Worm (Caenorhabditis elegans) whole organism, L4 larva: ENCODE data around the gene T27A1.2.

Experiments used
- D1046.2 ChIP-seq: fragments of 200-800 bp; sonication (Bioruptor generic); IDR thresholded peaks from 2 replicates; pipeline ENCODE4 v1.3.6; 2022; ENCODE audit warnings: missing genetic modification characterization, missing compliant biosample characterization
- F10B5.3 ChIP-seq: sonication (generic microtip); optimal IDR thresholded peaks from 2 replicates; lab custom pipeline; 2016; ENCODE audit warnings: mild to moderate bottlenecking, missing genetic modification characterization, missing compliant biosample characterization
- F37D6.2 ChIP-seq: sonication (generic microtip); optimal IDR thresholded peaks from 2 replicates; lab custom pipeline; 2016; ENCODE audit warnings: mild to moderate bottlenecking, missing genetic modification characterization, missing compliant biosample characterization
- F44E2.7 ChIP-seq: fragments of 200-800 bp; sonication (Bioruptor generic); IDR thresholded peaks from 2 replicates; pipeline ENCODE4 v2.1.2; 2022; ENCODE audit warnings: missing genetic modification characterization, missing compliant biosample characterization
- T20F7.1 ChIP-seq: fragments of 200-800 bp; sonication (Bioruptor generic); optimal IDR thresholded peaks from 2 replicates; lab custom pipeline; 2018; ENCODE audit warnings: mild to moderate bottlenecking, missing genetic modification characterization, missing compliant biosample characterization
- T26A8.4 ChIP-seq: fragments of 200-800 bp; sonication (Bioruptor generic); IDR thresholded peaks from 2 replicates; pipeline ENCODE4 v1.3.6; 2022; ENCODE audit warnings: missing genetic modification characterization, missing compliant biosample characterization
- Y105C5A.15 ChIP-seq: fragments of 200-800 bp; sonication (Bioruptor generic); IDR thresholded peaks from 2 replicates; pipeline ENCODE4 v1.3.6; 2022; ENCODE audit warnings: missing genetic modification characterization, missing compliant biosample characterization
- Y5F2A.4 ChIP-seq: fragments of 200-800 bp; sonication (Bioruptor generic); optimal IDR thresholded peaks from 2 replicates; lab custom pipeline; 2018; ENCODE audit warnings: mild to moderate bottlenecking, missing genetic modification characterization, missing compliant biosample characterization
- ZK337.2 ChIP-seq: fragments of 200-800 bp; sonication (Bioruptor generic); IDR thresholded peaks from 2 replicates; pipeline ENCODE4 v1.3.6; 2022; ENCODE audit warnings: missing genetic modification reagents, missing genetic modification characterization, missing compliant biosample characterization
- ZK546.5 ChIP-seq, 2 experiments: sonication (generic microtip); optimal IDR thresholded peaks; 2 replicates each; lab custom pipeline; 2017; ENCODE audit warnings: missing biosample characterization in 2 of 2, missing genetic modification characterization in 2 of 2
- aha-1 ChIP-seq: fragments of 150-350 bp; peaks from one replicate; lab custom pipeline; 2014; ENCODE audit warnings: missing biosample characterization, missing genetic modification characterization
- ama-1 ChIP-seq: fragments of 150-350 bp; optimal IDR thresholded peaks from 2 replicates; lab custom pipeline; 2014; ENCODE audit warnings: inconsistent platforms, mixed read lengths
- arid-1 ChIP-seq: fragments of 200-800 bp; sonication (Bioruptor generic); conservative IDR thresholded peaks from 2 replicates; pipeline ENCODE4 v1.3.6; 2022; ENCODE audit warnings: missing genetic modification reagents, missing genetic modification characterization, missing compliant biosample characterization
- ceh-62 ChIP-seq: sonication (generic microtip); optimal IDR thresholded peaks from 2 replicates; lab custom pipeline; 2017; ENCODE audit warnings: missing biosample characterization, missing genetic modification characterization
- ceh-82 ChIP-seq: sonication (generic microtip); optimal IDR thresholded peaks from 2 replicates; lab custom pipeline; 2017; ENCODE audit warnings: missing biosample characterization, missing genetic modification characterization
- cey-2 ChIP-seq: sonication (generic microtip); optimal IDR thresholded peaks from 3 replicates; lab custom pipeline; 2017; ENCODE audit warnings: missing genetic modification characterization, mild to moderate bottlenecking, missing compliant biosample characterization, antibody characterized with exemption, borderline replicate concordance; ENCODE audit not compliant: insufficient read depth
- ctbp-1 ChIP-seq: fragments of 200-800 bp; sonication (Bioruptor generic); IDR thresholded peaks from 2 replicates; pipeline ENCODE4 v1.3.6; 2022; ENCODE audit warnings: missing genetic modification reagents, missing genetic modification characterization, missing compliant biosample characterization
- daf-19 ChIP-seq: fragments of 200-800 bp; sonication (Bioruptor generic); conservative IDR thresholded peaks from 2 replicates; pipeline ENCODE4 v1.3.6; 2022; ENCODE audit warnings: missing genetic modification characterization, missing compliant biosample characterization
- dmd-6 ChIP-seq: fragments of 200-800 bp; sonication (Bioruptor generic); IDR thresholded peaks from 2 replicates; pipeline ENCODE4 v1.3.6; 2022; ENCODE audit warnings: missing genetic modification reagents, missing genetic modification characterization, missing compliant biosample characterization
- dpl-1 ChIP-seq: fragments of 150-350 bp; optimal IDR thresholded peaks from 2 replicates; lab custom pipeline; 2014; ENCODE audit warnings: missing biosample characterization, missing genetic modification reagents, missing genetic modification characterization
- duxl-1 ChIP-seq: sonication (generic microtip); optimal IDR thresholded peaks from 2 replicates; lab custom pipeline; 2016; ENCODE audit warnings: mild to moderate bottlenecking, missing genetic modification characterization, moderate library complexity, missing compliant biosample characterization; ENCODE audit not compliant: poor library complexity
- egl-43 ChIP-seq: fragments of 200-800 bp; sonication (Bioruptor generic); IDR thresholded peaks from 2 replicates; pipeline ENCODE4 v1.3.6; 2022; ENCODE audit warnings: missing genetic modification reagents, missing genetic modification characterization, missing compliant biosample characterization
- hlh-30 ChIP-seq: sonication (generic microtip); optimal IDR thresholded peaks from 2 replicates; lab custom pipeline; 2017; ENCODE audit warnings: antibody characterized with exemption, mild to moderate bottlenecking, missing genetic modification characterization, missing compliant biosample characterization; ENCODE audit not compliant: insufficient read depth
- hmg-1.1 ChIP-seq: fragments of 200-800 bp; sonication (Bioruptor generic); IDR thresholded peaks from 2 replicates; pipeline ENCODE4 v1.3.6; 2022; ENCODE audit warnings: missing genetic modification reagents, missing genetic modification characterization, missing compliant biosample characterization
- lim-7 ChIP-seq: fragments of 200-800 bp; sonication (Bioruptor generic); IDR thresholded peaks from 2 replicates; pipeline ENCODE4 v1.3.6; 2022; ENCODE audit warnings: missing genetic modification characterization, missing compliant biosample characterization
- lin-1 ChIP-seq: fragments of 200-800 bp; sonication (Bioruptor generic); IDR thresholded peaks from 2 replicates; pipeline ENCODE4 v1.3.6; 2022; ENCODE audit warnings: missing genetic modification reagents, missing genetic modification characterization, missing compliant biosample characterization
- lin-13 ChIP-seq: fragments of 150-350 bp; optimal IDR thresholded peaks from 2 replicates; lab custom pipeline; 2014; ENCODE audit warnings: missing biosample characterization, missing genetic modification reagents, missing genetic modification characterization
- lin-15B ChIP-seq: fragments of 150-350 bp; sonication (generic microtip); optimal IDR thresholded peaks from 3 replicates; lab custom pipeline; 2014; ENCODE audit warnings: missing biosample characterization, missing genetic modification characterization
- lin-39 ChIP-seq: fragments of 150-350 bp; optimal IDR thresholded peaks from 2 replicates; lab custom pipeline; 2014; ENCODE audit warnings: missing biosample characterization, missing genetic modification reagents, missing genetic modification characterization
- lsy-2 ChIP-seq, 2 experiments: fragments of 150-350 bp in 1 of 2; sonication (generic microtip) in 1 of 2; optimal IDR thresholded peaks; 2 replicates each; lab custom pipeline; 2014 to 2017; ENCODE audit warnings: missing biosample characterization in 2 of 2, missing genetic modification characterization in 2 of 2
- madf-5 ChIP-seq, 2 experiments: fragments of 200-800 bp; sonication (Bioruptor generic); IDR thresholded peaks; 2 replicates each; pipeline ENCODE4 v1.3.6; 2022; ENCODE audit warnings: missing compliant biosample characterization in 2 of 2, missing genetic modification characterization in 2 of 2
- madf-9 ChIP-seq: fragments of 200-800 bp; sonication (Bioruptor generic); conservative IDR thresholded peaks from 2 replicates; pipeline ENCODE4 v1.3.6; 2022; ENCODE audit warnings: missing genetic modification reagents, missing genetic modification characterization, missing compliant biosample characterization
- mes-2 ChIP-seq: sonication (generic microtip); optimal IDR thresholded peaks from 2 replicates; lab custom pipeline; 2016; ENCODE audit warnings: missing genotype, mild to moderate bottlenecking, missing genetic modification characterization, missing compliant biosample characterization; ENCODE audit not compliant: poor library complexity, severe bottlenecking
- mxl-2 ChIP-seq: fragments of 200-800 bp; sonication (Bioruptor generic); conservative IDR thresholded peaks from 2 replicates; pipeline ENCODE4 v1.3.6; 2022; ENCODE audit warnings: missing genetic modification reagents, missing genetic modification characterization, missing compliant biosample characterization
- mxl-3 ChIP-seq: fragments of 200-800 bp; sonication (Bioruptor generic); optimal IDR thresholded peaks from 2 replicates; lab custom pipeline; 2018; ENCODE audit warnings: mild to moderate bottlenecking, missing genetic modification characterization, missing compliant biosample characterization
- nhr-11 ChIP-seq: fragments of 150-350 bp; optimal IDR thresholded peaks from 2 replicates; lab custom pipeline; 2014; ENCODE audit warnings: missing biosample characterization, missing genetic modification characterization
- nhr-237 ChIP-seq: sonication (generic microtip); optimal IDR thresholded peaks from 2 replicates; lab custom pipeline; 2017; ENCODE audit warnings: missing biosample characterization, missing genetic modification characterization
- pha-4 ChIP-seq, 2 experiments: fragments of 150-350 bp in 1 of 2; fragments of 200-800 bp in 1 of 2; sonication (Bioruptor generic) in 1 of 2; IDR thresholded peaks in 1 of 2; optimal IDR thresholded peaks in 1 of 2; 2 replicates each; pipeline versions ENCODE4 v1.3.6 to Lab custom; 2014 to 2022; ENCODE audit warnings: missing genetic modification characterization in 2 of 2, missing genetic modification reagents in 2 of 2, missing biosample characterization in 1 of 2, missing compliant biosample characterization in 1 of 2
- pqm-1 ChIP-seq: sonication (generic microtip); optimal IDR thresholded peaks from 2 replicates; lab custom pipeline; 2017; ENCODE audit warnings: missing biosample characterization, missing genetic modification characterization
- rbr-2 ChIP-seq: sonication (generic microtip); optimal IDR thresholded peaks from 2 replicates; lab custom pipeline; 2016; ENCODE audit warnings: missing genotype, missing genetic modification characterization, missing compliant biosample characterization
- sdz-12 ChIP-seq: fragments of 200-800 bp; sonication (Bioruptor generic); optimal IDR thresholded peaks from 2 replicates; lab custom pipeline; 2018; ENCODE audit warnings: mild to moderate bottlenecking, missing genetic modification characterization, missing compliant biosample characterization
- set-16 ChIP-seq: fragments of 200-800 bp; sonication (Bioruptor generic); IDR thresholded peaks from 2 replicates; pipeline ENCODE4 v1.3.6; 2022; ENCODE audit warnings: missing genetic modification reagents, missing genetic modification characterization, missing compliant biosample characterization
- snpc-1.2 ChIP-seq: fragments of 200-800 bp; sonication (Bioruptor generic); IDR thresholded peaks from 2 replicates; pipeline ENCODE4 v1.3.6; 2022; ENCODE audit warnings: missing genetic modification reagents, missing genetic modification characterization, missing compliant biosample characterization
- snpc-4 ChIP-seq: fragments of 150-350 bp; optimal IDR thresholded peaks from 2 replicates; lab custom pipeline; 2014; ENCODE audit warnings: missing biosample characterization, missing genetic modification characterization
- spr-1 ChIP-seq: sonication (generic microtip); optimal IDR thresholded peaks from 2 replicates; lab custom pipeline; 2016; ENCODE audit warnings: mild to moderate bottlenecking, missing genetic modification characterization, missing compliant biosample characterization
- unc-39 ChIP-seq: sonication (generic microtip); optimal IDR thresholded peaks from 2 replicates; lab custom pipeline; 2017; ENCODE audit warnings: missing biosample characterization, missing genetic modification characterization
- unc-62 ChIP-seq, 3 experiments: fragments of 150-350 bp in 1 of 3; sonication (generic microtip); optimal IDR thresholded peaks in 2 of 3; peaks in 1 of 3; 1 replicate in 1 of 3; 2 replicates in 2 of 3; lab custom pipeline; 2014 to 2017; ENCODE audit warnings: missing biosample characterization in 3 of 3, missing genetic modification characterization in 3 of 3, missing genetic modification reagents in 3 of 3, missing genotype in 1 of 3
- vab-7 ChIP-seq: fragments of 200-800 bp; sonication (Bioruptor generic); IDR thresholded peaks from 2 replicates; pipeline ENCODE4 v1.3.6; 2022; ENCODE audit warnings: missing genetic modification reagents, missing genetic modification characterization, missing compliant biosample characterization
- zag-1 ChIP-seq: fragments of 150-350 bp; optimal IDR thresholded peaks from 2 replicates; lab custom pipeline; 2014; ENCODE audit warnings: missing biosample characterization, missing genetic modification characterization
- zfp-2 ChIP-seq: sonication (generic microtip); optimal IDR thresholded peaks from 2 replicates; lab custom pipeline; 2016; ENCODE audit warnings: mild to moderate bottlenecking, missing genetic modification characterization, missing compliant biosample characterization
- zip-2 ChIP-seq: fragments of 150-350 bp; optimal IDR thresholded peaks from 2 replicates; lab custom pipeline; 2014; ENCODE audit warnings: missing biosample characterization, missing genetic modification characterization

T27A1.2 gene

DNA sequence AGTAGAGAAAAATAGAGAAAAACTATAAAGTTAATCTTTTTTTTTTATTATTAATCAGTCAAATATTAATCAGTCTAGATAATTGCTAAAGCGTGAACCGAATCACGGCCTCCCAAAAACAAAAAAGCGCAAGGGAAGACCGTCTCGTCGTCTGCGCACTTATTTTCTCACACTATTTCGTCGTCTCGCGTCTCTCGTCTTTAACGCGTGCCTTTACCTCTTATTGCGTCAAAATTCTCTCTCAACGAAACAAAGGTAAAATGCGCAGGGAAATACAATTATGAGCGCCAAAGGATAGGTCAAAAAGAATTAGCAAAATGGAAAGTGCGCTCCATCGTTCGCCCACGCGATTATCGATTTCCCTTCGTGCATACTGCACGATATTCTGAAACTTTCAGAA lies 30.6 kb downstream of the T27A1.2 start:
- TF ChIP-seq ZK337.2 (GFP tag; lab: Robert Waterston, UW) (no peak), Y105C5A.15 (GFP tag; lab: Robert Waterston, UW) (no peak), mxl-2 (GFP tag; lab: Robert Waterston, UW) (no peak), lim-7 (GFP tag; lab: Robert Waterston, UW) (no peak), ceh-62 (tag; lab: Kevin White, UChicago) (no peak), vab-7 (GFP tag; lab: Robert Waterston, UW) (no peak), nhr-11 (tag; lab: Kevin White, UChicago) (no peak), hlh-30 (tag; lab: Kevin White, UChicago) (peak; percentile 66), mes-2 (tag; lab: Kevin White, UChicago) (no peak), arid-1 (GFP tag; lab: Robert Waterston, UW) (no peak), duxl-1 (tag; lab: Kevin White, UChicago) (no peak), dpl-1 (GFP tag; lab: Kevin White, UChicago) (peak; percentile 48), pha-4 (GFP tag; IDR thresholded peaks at IDR 0.05; lab: Robert Waterston, UW) (no peak), pha-4 (tag; optimal IDR thresholded peaks at IDR 0.05; lab: Kevin White, UChicago) (no peak), lin-15B (tag; lab: Kevin White, UChicago) (no peak), ZK546.5 (tag; optimal IDR thresholded peaks at IDR 0.05; lab: Kevin White, UChicago) (no peak), T20F7.1 (no peak), ctbp-1 (no peak), hmg-1.1 (GFP tag; lab: Robert Waterston, UW) (peak; percentile 63), aha-1 (peak; percentile 61), ama-1 (lab: Kevin White, UChicago) (no peak), nhr-237 (tag; lab: Kevin White, UChicago) (no peak), mxl-3 (GFP tag; lab: Kevin White, UChicago) (no peak), dmd-6 (GFP tag; lab: Robert Waterston, UW) (no peak), madf-9 (GFP tag; lab: Robert Waterston, UW) (no peak), T26A8.4 (GFP tag; lab: Robert Waterston, UW) (peak; percentile 56; the same call in 1 of the 2 replicates), F37D6.2 (tag; lab: Kevin White, UChicago) (no peak), lin-13 (no peak), set-16 (GFP tag; lab: Robert Waterston, UW) (no peak), sdz-12 (GFP tag; lab: Kevin White, UChicago) (no peak), unc-62 (GFP tag; optimal IDR thresholded peaks at IDR 0.05 in 1 of 2; lab: Kevin White, UChicago) (peak in 1 of 2 experiments; percentile 96), unc-62 (tag; optimal IDR thresholded peaks at IDR 0.05; lab: Kevin White, UChicago) (no peak), zfp-2 (tag; lab: Kevin White, UChicago) (no peak), unc-39 (tag; lab: Kevin White, UChicago) (no peak), Y5F2A.4 (GFP tag; lab: Kevin White, UChicago) (no peak), ceh-82 (no peak), snpc-1.2 (GFP tag; lab: Robert Waterston, UW) (no peak), zip-2 (tag; lab: Kevin White, UChicago) (no peak), madf-5 (GFP tag; IDR thresholded peaks at IDR 0.05; lab: Robert Waterston, UW) (no peak), egl-43 (GFP tag; lab: Robert Waterston, UW) (no peak), spr-1 (tag; lab: Kevin White, UChicago) (no peak), lsy-2 (tag; optimal IDR thresholded peaks at IDR 0.05; lab: Kevin White, UChicago) (no peak), lin-1 (no peak), D1046.2 (no peak), zag-1 (tag; lab: Kevin White, UChicago) (no peak), cey-2 (tag; lab: Kevin White, UChicago) (no peak), F44E2.7 (GFP tag; lab: Robert Waterston, UW) (no peak), pqm-1 (tag; lab: Kevin White, UChicago) (no peak), daf-19 (no peak), F10B5.3 (tag; lab: Kevin White, UChicago) (no peak), snpc-4 (tag; lab: Kevin White, UChicago) (no peak), lin-39 (tag; lab: Kevin White, UChicago) (no peak), rbr-2 (tag; lab: Kevin White, UChicago) (peak; percentile 25)
